Fruit fly (Drosophila melanogaster): ENCODE measurements around the gene CG15399.

CG15399 gene

dm6 chr2L:2749144-2749766, 22.3 kb downstream of the CG15399 start (continued):
- TF ChIP-seq nau (GFP tag; optimal IDR thresholded peaks at IDR 0.05), result peak; percentile 27
- no peak for TF ChIP-seq CG7839 (tag; optimal IDR thresholded peaks at IDR 0.05)
- TF ChIP-seq CG12219 (GFP tag; optimal IDR thresholded peaks at IDR 0.05), result peak; percentile 3
- TF ChIP-seq Asciz (GFP tag; optimal IDR thresholded peaks at IDR 0.05), result no peak
- no peak for TF ChIP-seq CG3726 (GFP tag; IDR thresholded peaks at IDR 0.05)
- TF ChIP-seq Oaz (GFP tag; IDR thresholded peaks at IDR 0.05), result no peak
- TF ChIP-seq Hmx (GFP tag; optimal IDR thresholded peaks at IDR 0.05), result no peak
- no peak for TF ChIP-seq zf30C (GFP tag; optimal IDR thresholded peaks at IDR 0.05)
- TF ChIP-seq CG13287 (GFP tag; IDR thresholded peaks at IDR 0.05; ENCODE audit: partially characterized antibody), result no peak
- no peak for TF ChIP-seq Atf-2 (GFP tag; optimal IDR thresholded peaks at IDR 0.05)
- no peak for TF ChIP-seq slp2 (GFP tag; optimal IDR thresholded peaks at IDR 0.05)
- TF ChIP-seq NC2β (GFP tag; optimal IDR thresholded peaks at IDR 0.05), result no peak
- no peak for TF ChIP-seq so (GFP tag; IDR thresholded peaks at IDR 0.05)
- no peak for TF ChIP-seq CG4404 (GFP tag; IDR thresholded peaks at IDR 0.05)
- TF ChIP-seq Dfd (GFP tag; optimal IDR thresholded peaks at IDR 0.05), result no peak
- no peak for TF ChIP-seq CG9817 (tag; optimal IDR thresholded peaks at IDR 0.05)
- no peak for TF ChIP-seq CG12942 (GFP tag; optimal IDR thresholded peaks at IDR 0.05)
- no peak for TF ChIP-seq fru (optimal IDR thresholded peaks at IDR 0.05)
- TF ChIP-seq Tbp (GFP tag; optimal IDR thresholded peaks at IDR 0.05), result no peak
- no peak for TF ChIP-seq CG7786 (GFP tag; optimal IDR thresholded peaks at IDR 0.05)
- no peak for TF ChIP-seq CG9215 (GFP tag; IDR thresholded peaks at IDR 0.05)
- TF ChIP-seq NC2α (GFP tag; optimal IDR thresholded peaks at IDR 0.05), result no peak
- no peak for TF ChIP-seq Doc3 (GFP tag; IDR thresholded peaks at IDR 0.05; ENCODE audit: partially characterized antibody)
- TF ChIP-seq CG32772 (GFP tag; IDR thresholded peaks at IDR 0.05), result no peak
- TF ChIP-seq knrl (GFP tag; IDR thresholded peaks at IDR 0.05; ENCODE audit: partially characterized antibody), result no peak
- no peak for TF ChIP-seq CG12744 (GFP tag; optimal IDR thresholded peaks at IDR 0.05)
- no peak for TF ChIP-seq Ravus (GFP tag; IDR thresholded peaks at IDR 0.05)
- no peak for TF ChIP-seq CG4820 (GFP tag; optimal IDR thresholded peaks at IDR 0.05)
- no peak for TF ChIP-seq CG11504 (tag; optimal IDR thresholded peaks at IDR 0.05)
- TF ChIP-seq Xrp1 (GFP tag; IDR thresholded peaks at IDR 0.05), result no peak
- TF ChIP-seq bowl (GFP tag; IDR thresholded peaks at IDR 0.05), result no peak
- TF ChIP-seq CG2199 (GFP tag; IDR thresholded peaks at IDR 0.05), result no peak
- TF ChIP-seq CG4707 (GFP tag; optimal IDR thresholded peaks at IDR 0.05), result peak; percentile 29
- no peak for TF ChIP-seq CG33213 (GFP tag; optimal IDR thresholded peaks at IDR 0.05)
- no peak for TF ChIP-seq CG18011 (GFP tag; optimal IDR thresholded peaks at IDR 0.05)
- no peak for TF ChIP-seq Dref (GFP tag; IDR thresholded peaks at IDR 0.05)
- no peak for TF ChIP-seq Drgx (GFP tag; IDR thresholded peaks at IDR 0.05)
- no peak for TF ChIP-seq CG11398 (GFP tag; optimal IDR thresholded peaks at IDR 0.05)
- TF ChIP-seq CG5180 (GFP tag; optimal IDR thresholded peaks at IDR 0.05), result no peak
- TF ChIP-seq kah (GFP tag; optimal IDR thresholded peaks at IDR 0.05), result peak; percentile 37
- peak; percentile 86 for TF ChIP-seq CG8281 (tag; optimal IDR thresholded peaks at IDR 0.05)
- TF ChIP-seq CG4617 (GFP tag; optimal IDR thresholded peaks at IDR 0.05; ENCODE audit: borderline replicate concordance), result no peak
- TF ChIP-seq C15 (GFP tag; IDR thresholded peaks at IDR 0.05), result no peak
- peak; percentile 7 for TF ChIP-seq CG34376 (GFP tag; optimal IDR thresholded peaks at IDR 0.05)
- TF ChIP-seq pho (GFP tag; optimal IDR thresholded peaks at IDR 0.05), result peak; percentile 10
- no peak for TF ChIP-seq CG17802 (tag; optimal IDR thresholded peaks at IDR 0.05)
- TF ChIP-seq ATbp (GFP tag; optimal IDR thresholded peaks at IDR 0.05), result peak; percentile 83
- peak; percentile 53 for TF ChIP-seq CG2120 (GFP tag; optimal IDR thresholded peaks at IDR 0.05)
- TF ChIP-seq lmd (GFP tag; IDR thresholded peaks at IDR 0.05), result no peak
- TF ChIP-seq cas (GFP tag; IDR thresholded peaks at IDR 0.05), result no peak
- TF ChIP-seq Rx (GFP tag; IDR thresholded peaks at IDR 0.05), result no peak
- TF ChIP-seq Atf6 (GFP tag; IDR thresholded peaks at IDR 0.05), result no peak

Measured in whole organism, embryonic.